Worm (Caenorhabditis elegans) whole organism, late embryonic: ENCODE data around the gene F57F4.1.

Experiments used
- C38D4.7 ChIP-seq: fragments of 200-800 bp; sonication (Bioruptor generic); optimal IDR thresholded peaks from 2 replicates; lab custom pipeline; 2018; ENCODE audit warnings: mild to moderate bottlenecking, missing genetic modification characterization, moderate library complexity, missing compliant biosample characterization
- F13H6.1 ChIP-seq: sonication (generic microtip); optimal IDR thresholded peaks from 2 replicates; lab custom pipeline; 2016; ENCODE audit warnings: missing genetic modification characterization, missing compliant biosample characterization
- ceh-24 ChIP-seq: sonication (generic microtip); optimal IDR thresholded peaks from 2 replicates; lab custom pipeline; 2016; ENCODE audit warnings: mild to moderate bottlenecking, missing genetic modification characterization, missing compliant biosample characterization
- fkh-10 ChIP-seq: fragments of 150-350 bp; optimal IDR thresholded peaks from 2 replicates; lab custom pipeline; 2014; ENCODE audit warnings: missing biosample characterization, missing genetic modification reagents, missing genetic modification characterization
- nfya-1 ChIP-seq: sonication (generic microtip); optimal IDR thresholded peaks from 2 replicates; lab custom pipeline; 2017; ENCODE audit warnings: missing genetic modification characterization, mild to moderate bottlenecking, missing compliant biosample characterization, antibody characterized with exemption, moderate library complexity
- pqm-1 ChIP-seq: sonication (generic microtip); optimal IDR thresholded peaks from 2 replicates; lab custom pipeline; 2016; ENCODE audit warnings: missing genetic modification characterization, missing compliant biosample characterization
- sox-4 ChIP-seq: sonication (generic microtip); optimal IDR thresholded peaks from 2 replicates; lab custom pipeline; 2017; ENCODE audit warnings: mild to moderate bottlenecking, missing genetic modification characterization, inconsistent platforms, missing compliant biosample characterization
- zip-5 ChIP-seq: sonication (generic microtip); optimal IDR thresholded peaks from 2 replicates; lab custom pipeline; 2016; ENCODE audit warnings: missing genetic modification characterization, missing compliant biosample characterization

ce11 chrV:6442037-6442436, 51.8 kb downstream of the F57F4.1 start, which contains the start of gene T05H4.3:
- TF ChIP-seq fkh-10 (no peak), F13H6.1 (tag; lab: Kevin White, UChicago) (no peak), ceh-24 (tag; lab: Kevin White, UChicago) (no peak), pqm-1 (tag; lab: Kevin White, UChicago) (no peak), zip-5 (no peak), nfya-1 (tag; lab: Kevin White, UChicago) (no peak), C38D4.7 (GFP tag; lab: Kevin White, UChicago) (no peak), sox-4 (tag; lab: Kevin White, UChicago) (no peak)
